Worm (Caenorhabditis elegans) whole organism, mixed stage, embryonic: ENCODE data around the gene C06A6.4.

Source experiments
- ham-2 ChIP-seq: fragments of 200-800 bp; sonication (Bioruptor generic); optimal IDR thresholded peaks from 2 replicates; lab custom pipeline; 2018; ENCODE audit warnings: mild to moderate bottlenecking, missing genetic modification characterization, missing compliant biosample characterization
- lsy-2 ChIP-seq: fragments of 150-350 bp; optimal IDR thresholded peaks from 2 replicates; lab custom pipeline; 2014; ENCODE audit warnings: missing biosample characterization, missing genetic modification characterization
- nhr-12 ChIP-seq: fragments of 150-350 bp; optimal IDR thresholded peaks from 2 replicates; lab custom pipeline; 2014; ENCODE audit warnings: missing biosample characterization, missing genetic modification characterization
- nhr-237 ChIP-seq: fragments of 150-350 bp; optimal IDR thresholded peaks from 2 replicates; lab custom pipeline; 2014; ENCODE audit warnings: missing biosample characterization, missing genetic modification characterization
- sem-2 ChIP-seq: fragments of 200-800 bp; sonication (Bioruptor generic); optimal IDR thresholded peaks from 2 replicates; lab custom pipeline; 2018; ENCODE audit warnings: mild to moderate bottlenecking, missing genetic modification characterization, missing compliant biosample characterization
- ztf-11 ChIP-seq: fragments of 150-350 bp; optimal IDR thresholded peaks from 2 replicates; lab custom pipeline; 2014; ENCODE audit warnings: missing biosample characterization, missing genetic modification characterization

DNA sequence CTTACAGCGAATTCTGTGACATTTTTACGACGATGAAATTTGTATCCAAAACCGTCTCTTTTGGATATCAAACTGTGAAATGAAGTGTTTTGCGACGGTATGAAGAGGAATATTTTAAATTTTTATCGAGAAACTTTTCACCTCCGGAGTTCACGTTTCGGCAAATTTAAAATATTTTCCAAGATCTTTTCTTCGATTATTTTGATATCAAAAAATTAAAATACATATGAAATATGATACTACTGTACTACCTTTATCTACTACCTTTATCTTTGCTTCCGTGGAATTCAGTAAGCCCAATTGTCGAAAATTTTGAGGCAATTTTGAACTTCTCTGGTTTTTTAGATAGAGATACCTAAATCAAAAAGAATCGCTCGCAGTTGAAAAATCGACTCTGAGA, 48.7 kb upstream of the C06A6.4 start, which contains the start of gene kin-26:
- TF ChIP-seq sem-2 (GFP tag; lab: Kevin White, UChicago) (no peak), ham-2 (GFP tag; lab: Kevin White, UChicago) (no peak), lsy-2 (no peak), ztf-11 (tag; lab: Kevin White, UChicago) (no peak), nhr-237 (tag; lab: Kevin White, UChicago) (no peak), nhr-12 (tag; lab: Kevin White, UChicago) (no peak)
